Worm (Caenorhabditis elegans) whole organism, midembryonic: Measurements from ENCODE around the gene his-72.
"Not testable (repeated sequence)": the region's sequence is repeated elsewhere in the genome, so short reads cannot be mapped to it uniquely, and the experiment has no call there.

Source experiments
- T22C8.4 ChIP-seq: fragments of 200-800 bp; sonication (Bioruptor generic); IDR thresholded peaks from 2 replicates; pipeline ENCODE4 v1.3.6; 2022; ENCODE audit warnings: missing genetic modification characterization, missing compliant biosample characterization
- cog-1 ChIP-seq: sonication (generic microtip); optimal IDR thresholded peaks from 2 replicates; lab custom pipeline; 2016; ENCODE audit warnings: missing genetic modification characterization, missing compliant biosample characterization
- flt-1 ChIP-seq: fragments of 200-800 bp; sonication (Bioruptor generic); IDR thresholded peaks from 2 replicates; pipeline ENCODE4 v1.3.6; 2022; ENCODE audit warnings: missing genetic modification characterization, missing compliant biosample characterization
- klf-2 ChIP-seq: fragments of 200-800 bp; sonication (Bioruptor generic); conservative IDR thresholded peaks from 2 replicates; pipeline ENCODE4 v1.3.6; 2022; ENCODE audit warnings: missing genetic modification reagents, missing genetic modification characterization, missing compliant biosample characterization
- med-1 ChIP-seq: sonication (generic microtip); optimal IDR thresholded peaks from 2 replicates; lab custom pipeline; 2017; ENCODE audit warnings: missing genetic modification characterization, mild to moderate bottlenecking, missing compliant biosample characterization, antibody characterized with exemption, missing genetic modification reagents; ENCODE audit not compliant: insufficient read depth
- ref-1 ChIP-seq: fragments of 200-800 bp; sonication (Bioruptor generic); conservative IDR thresholded peaks from 2 replicates; pipeline ENCODE4 v1.3.6; 2022; ENCODE audit warnings: missing genetic modification reagents, missing genetic modification characterization, missing compliant biosample characterization
- tab-1 ChIP-seq: fragments of 200-800 bp; sonication (Bioruptor generic); IDR thresholded peaks from 2 replicates; pipeline ENCODE4 v1.3.6; 2022; ENCODE audit warnings: missing genetic modification characterization, missing compliant biosample characterization
- ztf-23 ChIP-seq: fragments of 200-800 bp; sonication (Bioruptor generic); IDR thresholded peaks from 2 replicates; pipeline ENCODE4 v1.3.6; 2022; ENCODE audit warnings: missing genetic modification reagents, missing genetic modification characterization, missing compliant biosample characterization
- ztf-29 ChIP-seq: fragments of 200-800 bp; sonication (Bioruptor generic); IDR thresholded peaks from 2 replicates; pipeline ENCODE4 v1.3.6; 2022; ENCODE audit warnings: missing genetic modification reagents, missing genetic modification characterization, missing compliant biosample characterization

Gene his-72

ce11 chrIII:12368462-12369306 lies at the start of gene his-72:
TSS of gene his-72 (minus strand) at chrIII:12369050.
- TF ChIP-seq tab-1 (GFP tag; lab: Robert Waterston, UW) (peak; percentile 37; the same call in 1 of the 2 replicates), klf-2 (no peak), T22C8.4 (GFP tag; lab: Robert Waterston, UW) (0 out of 2 replicates have a peak, but pooled peaks have one; percentile 37), ztf-29 (GFP tag; lab: Robert Waterston, UW) (peak; percentile 17; the same call in 1 of the 2 replicates), flt-1 (GFP tag; lab: Robert Waterston, UW) (peak; percentile 34; the same call in 1 of the 2 replicates)

ce11 chrIII:12414533-12414932 lies 45.7 kb upstream of the his-72 start:
- TF ChIP-seq klf-2 (no peak), ref-1 (GFP tag; lab: Robert Waterston, UW) (no peak), cog-1 (tag; lab: Kevin White, UChicago) (no peak), med-1 (GFP tag; lab: Kevin White, UChicago) (no peak), ztf-23 (GFP tag; lab: Robert Waterston, UW) (0 out of 2 replicates have a peak, but pooled peaks have one; percentile 24)

ce11 chrIII:12411668-12412067 lies 42.8 kb upstream of the his-72 start:
- TF ChIP-seq T22C8.4 (GFP tag; lab: Robert Waterston, UW), result peak; percentile 94
- TF ChIP-seq ztf-29 (GFP tag; lab: Robert Waterston, UW), result no peak

ce11 chrIII:12411059-12411458 lies 42.2 kb upstream of the his-72 start:
- TF ChIP-seq med-1 (GFP tag; lab: Kevin White, UChicago) (no peak), T22C8.4 (GFP tag; lab: Robert Waterston, UW) (peak; percentile 58; the same call in 1 of the 2 replicates)

ce11 chrIII:12410304-12410703 lies 41.5 kb upstream of the his-72 start:
- TF ChIP-seq T22C8.4 (GFP tag; lab: Robert Waterston, UW), result peak; percentile 70
- TF ChIP-seq ztf-29 (GFP tag; lab: Robert Waterston, UW), result no peak

- peak; percentile 29; the same call in 1 of the 2 replicates for TF ChIP-seq T22C8.4 (GFP tag; lab: Robert Waterston, UW)
- TF ChIP-seq ref-1 (GFP tag; lab: Robert Waterston, UW), result 0 out of 2 replicates have a peak, but pooled peaks have one; percentile 50
- peak; percentile 47; the same call in 1 of the 2 replicates for TF ChIP-seq ztf-23 (GFP tag; lab: Robert Waterston, UW)
- TF ChIP-seq ztf-29 (GFP tag; lab: Robert Waterston, UW), result peak; percentile 62
- peak; percentile 84 for TF ChIP-seq tab-1 (GFP tag; lab: Robert Waterston, UW)
- TF ChIP-seq cog-1 (tag; lab: Kevin White, UChicago), result no peak
- no peak for TF ChIP-seq med-1 (GFP tag; lab: Kevin White, UChicago)
- peak; percentile 86 for TF ChIP-seq flt-1 (GFP tag; lab: Robert Waterston, UW)
- TF ChIP-seq klf-2, result peak; percentile 46; the same call in 1 of the 2 replicates
These were observed 30.9 kb upstream of the his-72 start for ce11 chrIII:12399709-12400108.

ce11 chrIII:12398468-12398867 lies 29.6 kb upstream of the his-72 start:
- TF ChIP-seq ref-1 (GFP tag; lab: Robert Waterston, UW) (no peak), flt-1 (GFP tag; lab: Robert Waterston, UW) (no peak), cog-1 (tag; lab: Kevin White, UChicago) (no peak), T22C8.4 (GFP tag; lab: Robert Waterston, UW) (no peak), med-1 (GFP tag; lab: Kevin White, UChicago) (no peak), ztf-29 (GFP tag; lab: Robert Waterston, UW) (no peak), ztf-23 (GFP tag; lab: Robert Waterston, UW) (no peak), tab-1 (GFP tag; lab: Robert Waterston, UW) (no peak), klf-2 (no peak)

ce11 chrIII:12395085-12395484 lies 26.2 kb upstream of the his-72 start, which contains the start of gene Y49E10.10:
TSS of gene Y49E10.10 (plus strand) at chrIII:12395465.
- TF ChIP-seq ref-1 (GFP tag; lab: Robert Waterston, UW), result no peak
- TF ChIP-seq med-1 (GFP tag; lab: Kevin White, UChicago), result no peak
- peak; percentile 84 for TF ChIP-seq T22C8.4 (GFP tag; lab: Robert Waterston, UW)
- TF ChIP-seq flt-1 (GFP tag; lab: Robert Waterston, UW), result no peak
- no peak for TF ChIP-seq cog-1 (tag; lab: Kevin White, UChicago)
- no peak for TF ChIP-seq ztf-29 (GFP tag; lab: Robert Waterston, UW)

- TF ChIP-seq tab-1 (GFP tag; lab: Robert Waterston, UW) (no peak), ztf-29 (GFP tag; lab: Robert Waterston, UW) (no peak), med-1 (GFP tag; lab: Kevin White, UChicago) (no peak), cog-1 (tag; lab: Kevin White, UChicago) (no peak), flt-1 (GFP tag; lab: Robert Waterston, UW) (no peak), T22C8.4 (GFP tag; lab: Robert Waterston, UW) (no peak), klf-2 (no peak)
These were observed 19.3 kb upstream of the his-72 start for ce11 chrIII:12388106-12388505.

ce11 chrIII:12386597-12386996 lies 17.7 kb upstream of the his-72 start, which contains the start of gene Y49E10.30:
TSS of gene Y49E10.30 (plus strand) at chrIII:12386897.
- TF ChIP-seq ztf-23, ref-1, flt-1 (GFP tag; lab: Robert Waterston, UW): not testable (repeated sequence)
